Fruit fly (Drosophila melanogaster) whole organism, embryonic: ENCODE results near the gene Duba.

Experiments
- ATbp ChIP-seq: fragments of 200-800 bp; sonication (Bioruptor generic); optimal IDR thresholded peaks from 2 replicates; lab custom pipeline; 2017; ENCODE audit warnings: missing biosample characterization, mild to moderate bottlenecking, missing genetic modification characterization, missing genetic modification reagents
- Adf1 ChIP-seq: fragments of 200-800 bp; sonication (Bioruptor generic); IDR thresholded peaks from 2 replicates; pipeline ENCODE4 v1.3.6; 2022; ENCODE audit warnings: missing biosample characterization, missing genetic modification characterization
- Atf3 ChIP-seq: fragments of 200-800 bp; sonication (Bioruptor generic); optimal IDR thresholded peaks from 3 replicates; lab custom pipeline; 2016; ENCODE audit warnings: missing biosample characterization, missing genetic modification characterization
- Atf6 ChIP-seq: fragments of 200-800 bp; sonication (Bioruptor generic); IDR thresholded peaks from 2 replicates; pipeline ENCODE4 v1.3.6; 2022; ENCODE audit warnings: missing biosample characterization, missing genetic modification characterization
- CG10209 ChIP-seq: fragments of 200-800 bp; sonication (Bioruptor generic); optimal IDR thresholded peaks from 3 replicates; lab custom pipeline; 2017; ENCODE audit warnings: missing biosample characterization, mild to moderate bottlenecking, missing genetic modification characterization, missing genetic modification reagents
- CG11695 ChIP-seq: fragments of 200-800 bp; sonication (Bioruptor generic); IDR thresholded peaks from 3 replicates; pipeline ENCODE4 v1.3.6; 2022; ENCODE audit warnings: missing biosample characterization, missing genetic modification characterization
- CG12744 ChIP-seq: fragments of 200-800 bp; sonication (Bioruptor generic); optimal IDR thresholded peaks from 2 replicates; lab custom pipeline; 2016; ENCODE audit warnings: missing biosample characterization, missing genetic modification characterization
- CG14014 ChIP-seq: fragments of 200-800 bp; sonication (Bioruptor generic); IDR thresholded peaks from 2 replicates; pipeline ENCODE4 v1.3.6; 2022; ENCODE audit warnings: missing biosample characterization, missing genetic modification characterization
- CG1529 ChIP-seq: fragments of 200-800 bp; sonication (Bioruptor generic); optimal IDR thresholded peaks from 3 replicates; lab custom pipeline; 2018; ENCODE audit warnings: missing biosample characterization, missing genetic modification characterization
- CG2120 ChIP-seq: fragments of 200-800 bp; sonication (Bioruptor generic); optimal IDR thresholded peaks from 3 replicates; lab custom pipeline; 2016; ENCODE audit warnings: missing biosample characterization, missing genetic modification characterization
- CG4424 ChIP-seq: fragments of 200-800 bp; sonication (Bioruptor generic); optimal IDR thresholded peaks from 3 replicates; lab custom pipeline; 2016; ENCODE audit warnings: missing biosample characterization, missing genetic modification characterization
- CG4707 ChIP-seq: fragments of 200-800 bp; sonication (Bioruptor generic); optimal IDR thresholded peaks from 2 replicates; lab custom pipeline; 2018; ENCODE audit warnings: missing biosample characterization, mild to moderate bottlenecking, missing genetic modification characterization, moderate library complexity
- CG4854 ChIP-seq: fragments of 200-800 bp; sonication (Bioruptor generic); optimal IDR thresholded peaks from 2 replicates; lab custom pipeline; 2016; ENCODE audit warnings: missing biosample characterization, missing genetic modification characterization, inconsistent platforms
- CG5953 ChIP-seq: fragments of 200-800 bp; sonication (Bioruptor generic); IDR thresholded peaks from 2 replicates; pipeline ENCODE4 v1.3.6; 2022; ENCODE audit warnings: missing biosample characterization, missing genetic modification characterization
- CG6175 ChIP-seq: fragments of 200-800 bp; sonication (Bioruptor generic); IDR thresholded peaks from 3 replicates; pipeline ENCODE4 v1.3.6; 2022; ENCODE audit warnings: missing biosample characterization, missing genetic modification characterization
- CG7987 ChIP-seq: fragments of 200-800 bp; sonication (Bioruptor generic); optimal IDR thresholded peaks from 2 replicates; lab custom pipeline; 2018; ENCODE audit warnings: missing biosample characterization, mild to moderate bottlenecking, missing genetic modification characterization, moderate library complexity
- CG8388 ChIP-seq: fragments of 200-800 bp; sonication (Bioruptor generic); optimal IDR thresholded peaks from 2 replicates; lab custom pipeline; 2019; ENCODE audit warnings: missing biosample characterization, mild to moderate bottlenecking, missing genetic modification characterization, moderate library complexity
- CG8944 ChIP-seq: fragments of 200-800 bp; sonication (Bioruptor generic); optimal IDR thresholded peaks from 3 replicates; lab custom pipeline; 2016; ENCODE audit warnings: missing biosample characterization, missing genetic modification characterization
- CG9215 ChIP-seq: fragments of 200-800 bp; sonication (Bioruptor generic); IDR thresholded peaks from 2 replicates; pipeline ENCODE4 v1.3.6; 2022; ENCODE audit warnings: missing biosample characterization, missing genetic modification characterization
- CG9609 ChIP-seq: fragments of 200-800 bp; sonication (Bioruptor generic); optimal IDR thresholded peaks from 3 replicates; lab custom pipeline; 2016; ENCODE audit warnings: missing biosample characterization, missing genetic modification characterization
- CG9876 ChIP-seq: fragments of 200-800 bp; sonication (Bioruptor generic); optimal IDR thresholded peaks from 2 replicates; lab custom pipeline; 2016; ENCODE audit warnings: missing biosample characterization, missing genetic modification characterization
- CHES-1-like ChIP-seq: fragments of 200-800 bp; sonication (Bioruptor generic); optimal IDR thresholded peaks from 2 replicates; lab custom pipeline; 2016; ENCODE audit warnings: missing biosample characterization, missing genetic modification characterization
- Dfd ChIP-seq, 2 experiments: fragments of >200 bp; optimal IDR thresholded peaks; 2 replicates each; lab custom pipeline; 2017; ENCODE audit warnings: missing biosample characterization in 2 of 2, missing genetic modification characterization in 2 of 2
- E2f2 ChIP-seq: fragments of 200-800 bp; sonication (Bioruptor generic); IDR thresholded peaks from 2 replicates; pipeline ENCODE4 v1.3.6; 2022; ENCODE audit warnings: missing biosample characterization, missing genetic modification characterization
- ERR ChIP-seq: fragments of 200-800 bp; sonication (Bioruptor generic); optimal IDR thresholded peaks from 2 replicates; lab custom pipeline; 2016; ENCODE audit warnings: missing biosample characterization, missing genetic modification characterization
- H15 ChIP-seq: fragments of 200-800 bp; sonication (Bioruptor generic); IDR thresholded peaks from 3 replicates; pipeline ENCODE4 v1.3.6; 2022; ENCODE audit warnings: missing biosample characterization, missing genetic modification characterization
- HmgZ ChIP-seq: fragments of 200-800 bp; sonication (Bioruptor generic); optimal IDR thresholded peaks from 2 replicates; lab custom pipeline; 2018; ENCODE audit warnings: missing biosample characterization, mild to moderate bottlenecking, missing genetic modification characterization
- NC2α ChIP-seq: fragments of 200-800 bp; sonication (Bioruptor generic); optimal IDR thresholded peaks from 2 replicates; lab custom pipeline; 2016; ENCODE audit warnings: missing biosample characterization, missing genetic modification characterization
- NfI ChIP-seq: fragments of 200-800 bp; sonication (Bioruptor generic); optimal IDR thresholded peaks from 3 replicates; lab custom pipeline; 2018; ENCODE audit warnings: missing biosample characterization, mild to moderate bottlenecking, missing genetic modification characterization, moderate library complexity
- Oaz ChIP-seq: fragments of 200-800 bp; sonication (Bioruptor generic); IDR thresholded peaks from 2 replicates; pipeline ENCODE4 v1.3.6; 2022; ENCODE audit warnings: missing biosample characterization, missing genetic modification characterization
- Six4 ChIP-seq: fragments of 200-800 bp; sonication (Bioruptor generic); optimal IDR thresholded peaks from 2 replicates; lab custom pipeline; 2016; ENCODE audit warnings: missing biosample characterization, missing genetic modification characterization
- Stat92E ChIP-seq, 3 experiments: fragments of >200 bp in 2 of 3; fragments of 200-800 bp in 1 of 3; sonication (Bioruptor generic) in 1 of 3; optimal IDR thresholded peaks; 2 replicates each; lab custom pipeline; 2017 to 2019; ENCODE audit warnings: missing biosample characterization in 3 of 3, missing genetic modification characterization in 3 of 3, mild to moderate bottlenecking in 1 of 3, moderate library complexity in 1 of 3
- amos ChIP-seq: fragments of 200-800 bp; sonication (Bioruptor generic); IDR thresholded peaks from 2 replicates; pipeline ENCODE4 v1.3.6; 2022; ENCODE audit warnings: missing biosample characterization, missing genetic modification characterization; ENCODE audit not compliant: partially characterized antibody
- hkb ChIP-seq, 2 experiments: fragments of 200-800 bp in 1 of 2; fragments of >200 bp in 1 of 2; sonication (Bioruptor generic) in 1 of 2; IDR thresholded peaks in 1 of 2; optimal IDR thresholded peaks in 1 of 2; 2 replicates each; pipeline versions ENCODE4 v1.3.6 to Lab custom; 2017 to 2022; ENCODE audit warnings: missing biosample characterization in 1 of 2, missing genetic modification characterization in 1 of 2
- klu ChIP-seq: fragments of 200-800 bp; sonication (Bioruptor generic); IDR thresholded peaks from 2 replicates; pipeline ENCODE4 v1.3.6; 2022; ENCODE audit warnings: missing biosample characterization, missing genetic modification characterization
- lov ChIP-seq, 2 experiments: fragments of 200-800 bp in 1 of 2; fragments of >200 bp in 1 of 2; sonication (Bioruptor generic) in 1 of 2; IDR thresholded peaks in 1 of 2; optimal IDR thresholded peaks in 1 of 2; 2 replicates in 1 of 2; 3 replicates in 1 of 2; pipeline versions ENCODE4 v1.3.6 to Lab custom; 2017 to 2022; ENCODE audit warnings: missing biosample characterization in 1 of 2, missing genetic modification characterization in 1 of 2
- mld ChIP-seq: fragments of 200-800 bp; sonication (Bioruptor generic); IDR thresholded peaks from 3 replicates; pipeline ENCODE4 v1.3.6; 2022; ENCODE audit warnings: missing biosample characterization, missing genetic modification characterization; ENCODE audit not compliant: partially characterized antibody
- prd ChIP-seq, 3 experiments: fragments of >200 bp in 2 of 3; fragments of 200-800 bp in 1 of 3; sonication (Bioruptor generic) in 1 of 3; optimal IDR thresholded peaks in 2 of 3; IDR thresholded peaks in 1 of 3; 2 replicates in 2 of 3; 3 replicates in 1 of 3; pipeline versions ENCODE4 v1.3.6 to Lab custom; 2017 to 2022; ENCODE audit warnings: missing biosample characterization in 1 of 3, missing genetic modification characterization in 1 of 3
- shn ChIP-seq: fragments of 200-800 bp; sonication (Bioruptor generic); optimal IDR thresholded peaks from 3 replicates; lab custom pipeline; 2016; ENCODE audit warnings: missing biosample characterization, missing genetic modification characterization
- stc ChIP-seq: fragments of 200-800 bp; sonication (Bioruptor generic); IDR thresholded peaks from 2 replicates; pipeline ENCODE4 v1.3.6; 2022; ENCODE audit warnings: missing biosample characterization, missing genetic modification characterization
- stwl ChIP-seq: fragments of 200-800 bp; sonication (Bioruptor generic); optimal IDR thresholded peaks from 3 replicates; lab custom pipeline; 2018; ENCODE audit warnings: missing biosample characterization, mild to moderate bottlenecking, missing genetic modification characterization, moderate library complexity
- sug ChIP-seq: fragments of 200-800 bp; optimal IDR thresholded peaks from 2 replicates; lab custom pipeline; 2019; ENCODE audit warnings: missing biosample characterization, mild to moderate bottlenecking, missing genetic modification characterization, moderate library complexity
- tio ChIP-seq: fragments of 200-800 bp; sonication (Bioruptor generic); optimal IDR thresholded peaks from 2 replicates; lab custom pipeline; 2017; ENCODE audit warnings: missing biosample characterization, missing genetic modification characterization, inconsistent platforms
- trem ChIP-seq: fragments of 200-800 bp; optimal IDR thresholded peaks from 3 replicates; lab custom pipeline; 2019; ENCODE audit warnings: missing biosample characterization, mild to moderate bottlenecking, missing genetic modification characterization, moderate library complexity
- twi ChIP-seq: fragments of 200-800 bp; optimal IDR thresholded peaks from 2 replicates; lab custom pipeline; 2019; ENCODE audit warnings: missing biosample characterization, mild to moderate bottlenecking, missing genetic modification characterization, moderate library complexity
- vvl ChIP-seq: fragments of 200-800 bp; sonication (Bioruptor generic); IDR thresholded peaks from 2 replicates; pipeline ENCODE4 v1.3.6; 2022; ENCODE audit warnings: missing biosample characterization, missing genetic modification characterization
- wek ChIP-seq: fragments of 200-800 bp; sonication (Bioruptor generic); optimal IDR thresholded peaks from 3 replicates; lab custom pipeline; 2018; ENCODE audit warnings: missing biosample characterization, mild to moderate bottlenecking, missing genetic modification characterization, moderate library complexity

Duba gene

DNA sequence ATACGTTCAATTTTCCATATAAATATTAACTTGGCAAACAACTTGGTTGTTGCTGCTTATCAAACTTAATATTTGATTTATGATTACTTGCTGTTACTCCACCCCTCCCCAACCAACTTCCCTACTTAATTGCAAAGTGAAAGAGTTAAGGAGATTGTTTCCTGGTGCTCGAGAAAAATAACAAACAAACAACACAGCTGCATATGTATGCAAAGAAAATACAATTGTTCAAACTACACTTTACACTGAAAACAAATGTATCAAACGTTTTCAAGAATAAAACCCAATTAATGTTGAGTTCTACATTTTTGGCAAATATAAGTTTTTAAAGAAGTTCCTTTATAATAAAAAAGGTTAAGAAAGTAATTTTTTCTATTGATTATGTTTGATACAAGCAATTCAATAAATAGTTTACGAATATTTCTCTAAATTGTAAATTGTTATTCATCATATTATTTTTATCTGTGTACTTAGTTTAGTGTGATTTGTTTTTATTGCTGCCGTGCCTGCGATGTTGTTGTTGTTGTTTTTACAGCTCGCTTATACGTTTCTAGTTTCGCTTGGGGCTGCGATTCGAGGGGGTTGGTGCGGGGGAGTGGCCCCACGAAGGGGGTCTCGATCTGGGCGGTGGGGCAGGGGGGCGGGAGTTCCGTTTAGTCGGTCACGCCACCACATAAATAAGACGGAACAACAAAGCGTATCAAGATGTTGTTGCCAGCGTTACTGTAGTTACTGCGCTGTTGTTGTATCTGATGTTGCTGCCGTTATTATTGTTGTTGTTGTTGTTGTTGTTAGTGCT is 53.4 kb downstream of the Duba start (continued):
- TF ChIP-seq lov (optimal IDR thresholded peaks at IDR 0.05; lab: Kevin White, UChicago) (no peak), lov (GFP tag; IDR thresholded peaks at IDR 0.05; lab: Robert Waterston, UW) (peak; percentile 38; the same call in 1 of the 3 replicates), sug (peak; percentile 76), prd (optimal IDR thresholded peaks at IDR 0.05; lab: Kevin White, UChicago) (no peak), prd (GFP tag; IDR thresholded peaks at IDR 0.05; lab: Robert Waterston, UW) (peak; percentile 70; the same call in 2 of the 3 replicates), CG1529 (GFP tag; lab: Kevin White, UChicago) (peak; percentile 61), Six4 (GFP tag; lab: Kevin White, UChicago) (peak; percentile 65), Dfd (GFP tag; optimal IDR thresholded peaks at IDR 0.05; lab: Kevin White, UChicago) (peak in 1 of 2 experiments; percentile 77), ERR (GFP tag; lab: Kevin White, UChicago) (peak; percentile 24), CG5953 (GFP tag; lab: Robert Waterston, UW) (no peak), HmgZ (peak; percentile 65), trem (tag; lab: Kevin White, UChicago) (peak; percentile 74), Stat92E (GFP tag; optimal IDR thresholded peaks at IDR 0.05; lab: Kevin White, UChicago) (no peak), NfI (GFP tag; lab: Kevin White, UChicago) (peak; percentile 39), CG9215 (peak; percentile 29; the same call in 1 of the 2 replicates), CG7987 (GFP tag; lab: Kevin White, UChicago) (peak; percentile 7), Adf1 (GFP tag; lab: Robert Waterston, UW) (no peak; the same call in 1 of the 2 replicates), NC2α (GFP tag; lab: Kevin White, UChicago) (peak; percentile 48), Atf6 (peak; percentile 65), CG9876 (GFP tag; lab: Kevin White, UChicago) (no peak), CG8388 (GFP tag; lab: Kevin White, UChicago) (peak; percentile 76), ATbp (GFP tag; lab: Kevin White, UChicago) (peak; percentile 38), CG9609 (GFP tag; lab: Kevin White, UChicago) (no peak), mld (GFP tag; lab: Robert Waterston, UW) (no peak), tio (peak; percentile 67), CG10209 (GFP tag; lab: Kevin White, UChicago) (peak; percentile 79), CG2120 (peak; percentile 70), CG4707 (GFP tag; lab: Kevin White, UChicago) (peak; percentile 30), CG8944 (GFP tag; lab: Kevin White, UChicago) (peak; percentile 16), shn (GFP tag; lab: Kevin White, UChicago) (peak; percentile 10), klu (GFP tag; lab: Robert Waterston, UW) (peak; percentile 36; the same call in 1 of the 2 replicates), CG12744 (GFP tag; lab: Kevin White, UChicago) (peak; percentile 20), vvl (peak; percentile 78), CG11695 (GFP tag; lab: Robert Waterston, UW) (peak; percentile 80), CG14014 (peak; percentile 30; the same call in 1 of the 2 replicates), CG6175 (GFP tag; lab: Robert Waterston, UW) (peak; percentile 80), hkb (optimal IDR thresholded peaks at IDR 0.05; lab: Kevin White, UChicago) (no peak), hkb (GFP tag; IDR thresholded peaks at IDR 0.05; lab: Robert Waterston, UW) (0 out of 2 replicates have a peak, but pooled peaks have one; percentile 28), CG4424 (GFP tag; lab: Kevin White, UChicago) (peak; percentile 71), Oaz (GFP tag; lab: Robert Waterston, UW) (0 out of 2 replicates have a peak, but pooled peaks have one; percentile 12), stwl (tag; lab: Kevin White, UChicago) (no peak), twi (peak; percentile 54), stc (peak; percentile 77; the same call in 1 of the 2 replicates), amos (GFP tag; lab: Robert Waterston, UW) (no peak; the same call in 1 of the 2 replicates), E2f2 (peak; percentile 36; the same call in 1 of the 2 replicates), H15 (GFP tag; lab: Robert Waterston, UW) (0 out of 3 replicates have a peak, but pooled peaks have one; percentile 33), CG4854 (GFP tag; lab: Kevin White, UChicago) (peak; percentile 32), CHES-1-like (GFP tag; lab: Kevin White, UChicago) (peak; percentile 61), wek (no peak), Atf3 (GFP tag; lab: Kevin White, UChicago) (peak; percentile 49)
